Worm (Caenorhabditis elegans) whole organism, L2 larva: ENCODE results near the gene arrd-17.

Experiments used
- F13H6.1 ChIP-seq: sonication (generic microtip); optimal IDR thresholded peaks from 2 replicates; lab custom pipeline; 2016; ENCODE audit warnings: missing genetic modification characterization, missing compliant biosample characterization
- R02D3.7 ChIP-seq: fragments of 150-350 bp; optimal IDR thresholded peaks from 2 replicates; lab custom pipeline; 2014; ENCODE audit warnings: missing biosample characterization, missing genetic modification characterization
- Y55F3AM.14 ChIP-seq: fragments of 200-800 bp; sonication (Bioruptor generic); optimal IDR thresholded peaks from 2 replicates; lab custom pipeline; 2018; ENCODE audit warnings: mild to moderate bottlenecking, missing genetic modification characterization, missing compliant biosample characterization
- ZK546.5 ChIP-seq: sonication (generic microtip); optimal IDR thresholded peaks from 2 replicates; lab custom pipeline; 2017; ENCODE audit warnings: missing biosample characterization, missing genetic modification characterization
- alr-1 ChIP-seq: fragments of 150-350 bp; optimal IDR thresholded peaks from 2 replicates; lab custom pipeline; 2014; ENCODE audit warnings: missing biosample characterization, missing genetic modification characterization
- aly-2 ChIP-seq: fragments of 150-350 bp; optimal IDR thresholded peaks from 2 replicates; lab custom pipeline; 2014; ENCODE audit warnings: missing biosample characterization, missing genetic modification characterization
- ama-1 ChIP-seq: fragments of 150-350 bp; optimal IDR thresholded peaks from 2 replicates; lab custom pipeline; 2018; ENCODE audit warnings: inconsistent platforms
- blmp-1 ChIP-seq: sonication (generic microtip); optimal IDR thresholded peaks from 2 replicates; lab custom pipeline; 2017; ENCODE audit warnings: missing genetic modification characterization, mild to moderate bottlenecking, missing compliant biosample characterization, antibody characterized with exemption, moderate library complexity; ENCODE audit not compliant: insufficient read depth
- ceh-82 ChIP-seq: fragments of 150-350 bp; optimal IDR thresholded peaks from 2 replicates; lab custom pipeline; 2014; ENCODE audit warnings: missing biosample characterization, missing genetic modification characterization
- crh-2 ChIP-seq: sonication (generic microtip); optimal IDR thresholded peaks from 2 replicates; lab custom pipeline; 2017; ENCODE audit warnings: missing biosample characterization, missing genetic modification characterization
- dmd-4 ChIP-seq: sonication (generic microtip); optimal IDR thresholded peaks from 2 replicates; lab custom pipeline; 2017; ENCODE audit warnings: missing biosample characterization, missing genetic modification characterization
- egl-27 ChIP-seq: sonication (generic microtip); optimal IDR thresholded peaks from 3 replicates; lab custom pipeline; 2017; ENCODE audit warnings: missing biosample characterization, missing genetic modification reagents, missing genetic modification characterization
- elt-1 ChIP-seq: fragments of 150-350 bp; optimal IDR thresholded peaks from 2 replicates; lab custom pipeline; 2014; ENCODE audit warnings: missing biosample characterization, missing genetic modification characterization
- fos-1 ChIP-seq: fragments of 150-350 bp; optimal IDR thresholded peaks from 2 replicates; lab custom pipeline; 2014; ENCODE audit warnings: missing biosample characterization, missing genetic modification characterization
- lin-11 ChIP-seq: fragments of 150-350 bp; sonication (generic microtip); optimal IDR thresholded peaks from 2 replicates; lab custom pipeline; 2014; ENCODE audit warnings: missing biosample characterization, missing genetic modification characterization, inconsistent platforms, mixed read lengths
- lin-39 ChIP-seq: fragments of 150-350 bp; optimal IDR thresholded peaks from 2 replicates; lab custom pipeline; 2014; ENCODE audit warnings: missing biosample characterization, missing genetic modification reagents, missing genetic modification characterization
- lsy-2 ChIP-seq, 2 experiments: fragments of 150-350 bp in 1 of 2; sonication (generic microtip) in 1 of 2; optimal IDR thresholded peaks; 2 replicates each; lab custom pipeline; 2014 to 2017; ENCODE audit warnings: missing biosample characterization in 2 of 2, missing genetic modification characterization in 2 of 2
- mab-5 ChIP-seq: fragments of 150-350 bp; optimal IDR thresholded peaks from 2 replicates; lab custom pipeline; 2014; ENCODE audit warnings: missing biosample characterization, missing genetic modification characterization
- mbf-1 ChIP-seq: sonication (generic microtip); optimal IDR thresholded peaks from 2 replicates; lab custom pipeline; 2017; ENCODE audit warnings: missing biosample characterization, missing genetic modification characterization
- mdl-1 ChIP-seq, 2 experiments: fragments of 150-350 bp in 1 of 2; sonication (generic microtip) in 1 of 2; optimal IDR thresholded peaks; 2 replicates each; lab custom pipeline; 2017; ENCODE audit warnings: missing biosample characterization in 2 of 2, missing genetic modification characterization in 2 of 2
- nhr-10 ChIP-seq: sonication (generic microtip); optimal IDR thresholded peaks from 2 replicates; lab custom pipeline; 2017; ENCODE audit warnings: missing biosample characterization, missing genetic modification characterization
- nhr-11 ChIP-seq: fragments of 150-350 bp; optimal IDR thresholded peaks from 2 replicates; lab custom pipeline; 2014; ENCODE audit warnings: missing biosample characterization, missing genetic modification characterization
- nhr-12 ChIP-seq: fragments of 150-350 bp; optimal IDR thresholded peaks from 2 replicates; lab custom pipeline; 2014; ENCODE audit warnings: missing biosample characterization, missing genetic modification characterization
- nhr-129 ChIP-seq: fragments of 150-350 bp; optimal IDR thresholded peaks from 2 replicates; lab custom pipeline; 2014; ENCODE audit warnings: missing biosample characterization, missing genetic modification characterization
- nhr-21 ChIP-seq: fragments of 150-350 bp; optimal IDR thresholded peaks from 2 replicates; lab custom pipeline; 2014; ENCODE audit warnings: missing biosample characterization, missing genetic modification characterization
- nhr-23 ChIP-seq: fragments of 150-350 bp; optimal IDR thresholded peaks from 2 replicates; lab custom pipeline; 2014; ENCODE audit warnings: missing biosample characterization, missing genetic modification reagents, missing genetic modification characterization
- nhr-237 ChIP-seq: fragments of 150-350 bp; optimal IDR thresholded peaks from 2 replicates; lab custom pipeline; 2014; ENCODE audit warnings: missing biosample characterization, missing genetic modification characterization
- nhr-25 ChIP-seq: fragments of 150-350 bp; sonication (generic microtip); optimal IDR thresholded peaks from 3 replicates; lab custom pipeline; 2014; ENCODE audit warnings: missing biosample characterization, missing genetic modification characterization
- nhr-77 ChIP-seq: fragments of 150-350 bp; optimal IDR thresholded peaks from 2 replicates; lab custom pipeline; 2014; ENCODE audit warnings: missing biosample characterization, missing genetic modification characterization
- peb-1 ChIP-seq: fragments of 150-350 bp; optimal IDR thresholded peaks from 2 replicates; lab custom pipeline; 2014; ENCODE audit warnings: missing biosample characterization, missing genetic modification characterization
- skn-1 ChIP-seq: sonication (generic microtip); optimal IDR thresholded peaks from 2 replicates; lab custom pipeline; 2017; ENCODE audit warnings: missing biosample characterization, missing genetic modification characterization
- sma-9 ChIP-seq, 2 experiments: fragments of 150-350 bp in 1 of 2; sonication (generic microtip) in 1 of 2; optimal IDR thresholded peaks; 2 replicates each; lab custom pipeline; 2014 to 2016; ENCODE audit warnings: missing genetic modification characterization in 2 of 2, mild to moderate bottlenecking in 1 of 2, missing biosample characterization in 1 of 2, missing compliant biosample characterization in 1 of 2, missing genetic modification reagents in 1 of 2, moderate library complexity in 1 of 2
- snpc-4 ChIP-seq: fragments of 150-350 bp; optimal IDR thresholded peaks from 2 replicates; lab custom pipeline; 2014; ENCODE audit warnings: missing biosample characterization, missing genetic modification characterization
- unc-55 ChIP-seq: fragments of 150-350 bp; sonication (generic microtip); optimal IDR thresholded peaks from 3 replicates; lab custom pipeline; 2014; ENCODE audit warnings: missing biosample characterization, missing genetic modification reagents, missing genetic modification characterization
- unc-62 ChIP-seq: fragments of 150-350 bp; optimal IDR thresholded peaks from 2 replicates; lab custom pipeline; 2014; ENCODE audit warnings: missing biosample characterization, missing genetic modification reagents, missing genetic modification characterization
- zag-1 ChIP-seq: fragments of 150-350 bp; optimal IDR thresholded peaks from 2 replicates; lab custom pipeline; 2014; ENCODE audit warnings: missing biosample characterization, missing genetic modification characterization
- ztf-1 ChIP-seq: fragments of 200-800 bp; sonication (Bioruptor generic); conservative IDR thresholded peaks from 2 replicates; pipeline ENCODE4 v1.3.6; 2022; ENCODE audit warnings: missing genetic modification characterization, missing compliant biosample characterization
- ztf-11 ChIP-seq: sonication (generic microtip); optimal IDR thresholded peaks from 2 replicates; lab custom pipeline; 2017; ENCODE audit warnings: missing biosample characterization, missing genetic modification characterization

Gene arrd-17

ce11 chrIII:13621717-13622116 is 8.9 kb downstream of the arrd-17 start:
- TF ChIP-seq nhr-21 (tag; lab: Kevin White, UChicago) (no peak), ceh-82 (tag; lab: Kevin White, UChicago) (no peak), lin-39 (tag; lab: Kevin White, UChicago) (no peak), unc-62 (GFP tag; lab: Kevin White, UChicago) (no peak), R02D3.7 (tag; lab: Kevin White, UChicago) (no peak)

ce11 chrIII:13621012-13621411 is 9.6 kb downstream of the arrd-17 start:
- TF ChIP-seq elt-1 (tag; lab: Kevin White, UChicago) (no peak), lin-39 (tag; lab: Kevin White, UChicago) (no peak), snpc-4 (tag; lab: Kevin White, UChicago) (no peak), nhr-11 (no peak), ama-1 (lab: Kevin White, UChicago) (no peak), zag-1 (tag; lab: Kevin White, UChicago) (no peak), mab-5 (tag; lab: Kevin White, UChicago) (no peak), blmp-1 (tag; lab: Kevin White, UChicago) (no peak), ceh-82 (tag; lab: Kevin White, UChicago) (no peak), lin-11 (no peak), crh-2 (no peak), alr-1 (tag; lab: Kevin White, UChicago) (no peak), ZK546.5 (tag; lab: Kevin White, UChicago) (no peak), peb-1 (tag; lab: Kevin White, UChicago) (no peak), aly-2 (no peak), sma-9 (GFP tag; optimal IDR thresholded peaks at IDR 0.05; lab: Kevin White, UChicago) (no peak), sma-9 (tag; optimal IDR thresholded peaks at IDR 0.05; lab: Kevin White, UChicago) (no peak), egl-27 (no peak), nhr-10 (no peak), nhr-25 (no peak)

ce11 chrIII:13616793-13617192 is 13.8 kb downstream of the arrd-17 start, which contains the start of gene T12D8.9:
TSS of gene T12D8.9 (plus strand) at chrIII:13617104.
- TF ChIP-seq sma-9 (GFP tag; optimal IDR thresholded peaks at IDR 0.05; lab: Kevin White, UChicago) (peak; percentile 43), sma-9 (tag; optimal IDR thresholded peaks at IDR 0.05; lab: Kevin White, UChicago) (no peak), dmd-4 (tag; lab: Kevin White, UChicago) (no peak), lin-39 (tag; lab: Kevin White, UChicago) (no peak), zag-1 (tag; lab: Kevin White, UChicago) (no peak), nhr-12 (tag; lab: Kevin White, UChicago) (no peak), unc-55 (GFP tag; lab: Kevin White, UChicago) (no peak), nhr-11 (no peak), nhr-25 (no peak), ceh-82 (tag; lab: Kevin White, UChicago) (no peak), aly-2 (no peak), F13H6.1 (peak; percentile 67), fos-1 (tag; lab: Kevin White, UChicago) (no peak), ztf-11 (no peak), elt-1 (tag; lab: Kevin White, UChicago) (no peak), lsy-2 (tag; optimal IDR thresholded peaks at IDR 0.05; lab: Kevin White, UChicago) (peak in 1 of 2 experiments; percentile 3), nhr-23 (tag; lab: Kevin White, UChicago) (no peak), mbf-1 (tag; lab: Kevin White, UChicago) (no peak), peb-1 (tag; lab: Kevin White, UChicago) (no peak), nhr-237 (tag; lab: Kevin White, UChicago) (no peak), nhr-129 (peak; percentile 67), mdl-1 (tag; optimal IDR thresholded peaks at IDR 0.05; lab: Kevin White, UChicago) (no peak), ZK546.5 (tag; lab: Kevin White, UChicago) (no peak), nhr-77 (tag; lab: Kevin White, UChicago) (no peak), alr-1 (tag; lab: Kevin White, UChicago) (no peak), snpc-4 (tag; lab: Kevin White, UChicago) (no peak), skn-1 (tag; lab: Kevin White, UChicago) (no peak), nhr-21 (tag; lab: Kevin White, UChicago) (no peak), nhr-10 (no peak), Y55F3AM.14 (GFP tag; lab: Kevin White, UChicago) (no peak), ztf-1 (GFP tag; lab: Robert Waterston, UW) (no peak), lin-11 (no peak)
